Fruit fly (Drosophila melanogaster) whole organism, embryonic: ENCODE measurements around the gene CG32379.

Experiments used
- Ada2b ChIP-seq: fragments of 200-800 bp; sonication (Bioruptor generic); IDR thresholded peaks from 2 replicates; pipeline ENCODE4 v1.3.6; 2022; ENCODE audit warnings: missing biosample characterization, missing genetic modification characterization
- Asciz ChIP-seq: fragments of 200-800 bp; sonication (Bioruptor generic); optimal IDR thresholded peaks from 2 replicates; lab custom pipeline; 2017; ENCODE audit warnings: missing biosample characterization, mild to moderate bottlenecking, missing genetic modification characterization, missing genetic modification reagents
- B-H2 ChIP-seq: fragments of 200-800 bp; sonication (Bioruptor generic); optimal IDR thresholded peaks from 2 replicates; lab custom pipeline; 2018; ENCODE audit warnings: missing biosample characterization, mild to moderate bottlenecking, missing genetic modification characterization
- Bteb2 ChIP-seq: fragments of 200-800 bp; sonication (Bioruptor generic); optimal IDR thresholded peaks from 2 replicates; lab custom pipeline; 2016; ENCODE audit warnings: missing biosample characterization, missing genetic modification characterization
- CG1024 ChIP-seq: fragments of 200-800 bp; sonication (Bioruptor generic); IDR thresholded peaks from 2 replicates; pipeline ENCODE4 v1.3.6; 2022; ENCODE audit warnings: missing biosample characterization, missing genetic modification characterization
- CG10979 ChIP-seq: fragments of 200-800 bp; sonication (Bioruptor generic); optimal IDR thresholded peaks from 2 replicates; lab custom pipeline; 2018; ENCODE audit warnings: missing biosample characterization, mild to moderate bottlenecking, missing genetic modification characterization, moderate library complexity
- CG11247 ChIP-seq: fragments of 200-800 bp; sonication (Bioruptor generic); IDR thresholded peaks from 2 replicates; pipeline ENCODE4 v1.3.6; 2022; ENCODE audit warnings: missing biosample characterization, missing genetic modification characterization
- CG12236 ChIP-seq: fragments of 200-800 bp; sonication (Bioruptor generic); optimal IDR thresholded peaks from 2 replicates; lab custom pipeline; 2016; ENCODE audit warnings: missing biosample characterization, missing genetic modification characterization
- CG18262 ChIP-seq: fragments of 200-800 bp; optimal IDR thresholded peaks from 3 replicates; lab custom pipeline; 2019; ENCODE audit warnings: missing biosample characterization, mild to moderate bottlenecking, missing genetic modification characterization, moderate library complexity
- CG2120 ChIP-seq: fragments of 200-800 bp; sonication (Bioruptor generic); optimal IDR thresholded peaks from 3 replicates; lab custom pipeline; 2016; ENCODE audit warnings: missing biosample characterization, missing genetic modification characterization
- CG2199 ChIP-seq: fragments of 200-800 bp; sonication (Bioruptor generic); IDR thresholded peaks from 3 replicates; pipeline ENCODE4 v1.3.6; 2022; ENCODE audit warnings: missing biosample characterization, missing genetic modification characterization
- CG2678 ChIP-seq: fragments of 200-800 bp; sonication (Bioruptor generic); optimal IDR thresholded peaks from 3 replicates; lab custom pipeline; 2019; ENCODE audit warnings: missing biosample characterization, mild to moderate bottlenecking, missing genetic modification characterization, moderate library complexity
- CG42726 ChIP-seq: fragments of 200-800 bp; sonication (Bioruptor generic); IDR thresholded peaks from 2 replicates; pipeline ENCODE4 v1.3.6; 2022; ENCODE audit warnings: missing biosample characterization, missing genetic modification characterization; ENCODE audit not compliant: partially characterized antibody
- CG4282 ChIP-seq: fragments of 200-800 bp; sonication (Bioruptor generic); optimal IDR thresholded peaks from 2 replicates; lab custom pipeline; 2016; ENCODE audit warnings: missing biosample characterization, missing genetic modification characterization
- CG4404 ChIP-seq: fragments of 200-800 bp; sonication (Bioruptor generic); IDR thresholded peaks from 2 replicates; pipeline ENCODE4 v1.3.6; 2022; ENCODE audit warnings: missing biosample characterization, missing genetic modification characterization
- CG4854 ChIP-seq: fragments of 200-800 bp; sonication (Bioruptor generic); optimal IDR thresholded peaks from 2 replicates; lab custom pipeline; 2016; ENCODE audit warnings: missing biosample characterization, missing genetic modification characterization, inconsistent platforms
- CG6254 ChIP-seq: fragments of 200-800 bp; sonication (Bioruptor generic); optimal IDR thresholded peaks from 3 replicates; lab custom pipeline; 2017; ENCODE audit warnings: mild to moderate bottlenecking, missing biosample characterization, missing genetic modification reagents, missing genetic modification characterization
- CG6683 ChIP-seq: fragments of 200-800 bp; sonication (Bioruptor generic); optimal IDR thresholded peaks from 2 replicates; lab custom pipeline; 2017; ENCODE audit warnings: missing biosample characterization, mild to moderate bottlenecking, missing genetic modification characterization, missing genetic modification reagents
- CG7271 ChIP-seq: fragments of 200-800 bp; sonication (Bioruptor generic); optimal IDR thresholded peaks from 2 replicates; lab custom pipeline; 2018; ENCODE audit warnings: missing biosample characterization, mild to moderate bottlenecking, missing genetic modification characterization, moderate library complexity
- CG7839 ChIP-seq: fragments of 200-800 bp; sonication (Bioruptor generic); optimal IDR thresholded peaks from 3 replicates; lab custom pipeline; 2018; ENCODE audit warnings: missing biosample characterization, mild to moderate bottlenecking, missing genetic modification characterization, moderate library complexity
- CG7987 ChIP-seq: fragments of 200-800 bp; sonication (Bioruptor generic); optimal IDR thresholded peaks from 2 replicates; lab custom pipeline; 2018; ENCODE audit warnings: missing biosample characterization, mild to moderate bottlenecking, missing genetic modification characterization, moderate library complexity
- CG8089 ChIP-seq: fragments of 200-800 bp; sonication (Bioruptor generic); optimal IDR thresholded peaks from 3 replicates; lab custom pipeline; 2016; ENCODE audit warnings: missing biosample characterization, missing genetic modification characterization
- CG8281 ChIP-seq: fragments of 200-800 bp; sonication (Bioruptor generic); optimal IDR thresholded peaks from 2 replicates; lab custom pipeline; 2018; ENCODE audit warnings: missing biosample characterization, mild to moderate bottlenecking, missing genetic modification characterization, moderate library complexity
- CG9609 ChIP-seq: fragments of 200-800 bp; sonication (Bioruptor generic); optimal IDR thresholded peaks from 3 replicates; lab custom pipeline; 2016; ENCODE audit warnings: missing biosample characterization, missing genetic modification characterization
- Deaf1 ChIP-seq: fragments of 200-800 bp; optimal IDR thresholded peaks from 3 replicates; lab custom pipeline; 2019; ENCODE audit warnings: missing biosample characterization, mild to moderate bottlenecking, missing genetic modification characterization, moderate library complexity
- Doc3 ChIP-seq: fragments of 200-800 bp; sonication (Bioruptor generic); IDR thresholded peaks from 3 replicates; pipeline ENCODE4 v1.3.6; 2022; ENCODE audit warnings: missing biosample characterization, missing genetic modification characterization; ENCODE audit not compliant: partially characterized antibody
- Dp ChIP-seq: fragments of 200-800 bp; sonication (Bioruptor generic); optimal IDR thresholded peaks from 2 replicates; lab custom pipeline; 2018; ENCODE audit warnings: missing biosample characterization, mild to moderate bottlenecking, missing genetic modification characterization, moderate library complexity
- Elba2 ChIP-seq: fragments of 200-800 bp; sonication (Bioruptor generic); optimal IDR thresholded peaks from 3 replicates; lab custom pipeline; 2016; ENCODE audit warnings: missing biosample characterization, missing genetic modification characterization
- Gug ChIP-seq: fragments of 200-800 bp; sonication (Bioruptor generic); IDR thresholded peaks from 4 replicates; pipeline ENCODE4 v1.3.6; 2022; ENCODE audit warnings: missing biosample characterization, missing genetic modification characterization
- HLH54F ChIP-seq: fragments of 200-800 bp; sonication (Bioruptor generic); optimal IDR thresholded peaks from 3 replicates; lab custom pipeline; 2016; ENCODE audit warnings: missing biosample characterization, missing genetic modification characterization
- Hand ChIP-seq: fragments of 200-800 bp; sonication (Bioruptor generic); optimal IDR thresholded peaks from 2 replicates; lab custom pipeline; 2017; ENCODE audit warnings: mild to moderate bottlenecking, missing biosample characterization, missing genetic modification reagents, missing genetic modification characterization
- Mes4 ChIP-seq: fragments of 200-800 bp; sonication (Bioruptor generic); optimal IDR thresholded peaks from 2 replicates; lab custom pipeline; 2016; ENCODE audit warnings: missing biosample characterization, missing genetic modification characterization
- Myb ChIP-seq: fragments of 200-800 bp; sonication (Bioruptor generic); optimal IDR thresholded peaks from 2 replicates; lab custom pipeline; 2016; ENCODE audit warnings: missing biosample characterization, missing genetic modification characterization
- Oli ChIP-seq: fragments of 200-800 bp; sonication (Bioruptor generic); optimal IDR thresholded peaks from 2 replicates; lab custom pipeline; 2018; ENCODE audit warnings: missing biosample characterization, mild to moderate bottlenecking, missing genetic modification characterization, moderate library complexity
- Ptx1 ChIP-seq: fragments of 200-800 bp; sonication (Bioruptor generic); IDR thresholded peaks from 2 replicates; pipeline ENCODE4 v1.3.6; 2022; ENCODE audit warnings: missing biosample characterization, missing genetic modification characterization
- Sox100B ChIP-seq: fragments of 200-800 bp; sonication (Bioruptor generic); optimal IDR thresholded peaks from 3 replicates; lab custom pipeline; 2018; ENCODE audit warnings: missing biosample characterization, mild to moderate bottlenecking, missing genetic modification characterization
- Taf1 ChIP-seq: fragments of 200-800 bp; sonication (Bioruptor generic); IDR thresholded peaks from 2 replicates; pipeline ENCODE4 v1.3.6; 2022; ENCODE audit warnings: missing biosample characterization, missing genetic modification characterization
- Vsx1 ChIP-seq: fragments of 200-800 bp; sonication (Bioruptor generic); optimal IDR thresholded peaks from 2 replicates; lab custom pipeline; 2017; ENCODE audit warnings: missing biosample characterization, mild to moderate bottlenecking, missing genetic modification characterization, missing genetic modification reagents
- amos ChIP-seq: fragments of 200-800 bp; sonication (Bioruptor generic); IDR thresholded peaks from 2 replicates; pipeline ENCODE4 v1.3.6; 2022; ENCODE audit warnings: missing biosample characterization, missing genetic modification characterization; ENCODE audit not compliant: partially characterized antibody
- ash1 ChIP-seq: fragments of 200-800 bp; sonication (Bioruptor generic); optimal IDR thresholded peaks from 2 replicates; lab custom pipeline; 2018; ENCODE audit warnings: missing biosample characterization, mild to moderate bottlenecking, missing genetic modification characterization
- br ChIP-seq: fragments of >200 bp; optimal IDR thresholded peaks from 2 replicates; lab custom pipeline; 2017
- btn ChIP-seq: fragments of 200-800 bp; sonication (Bioruptor generic); optimal IDR thresholded peaks from 2 replicates; lab custom pipeline; 2016; ENCODE audit warnings: missing biosample characterization, missing genetic modification characterization
- gce ChIP-seq: fragments of 200-800 bp; sonication (Bioruptor generic); IDR thresholded peaks from 3 replicates; pipeline ENCODE4 v1.3.6; 2022; ENCODE audit warnings: missing biosample characterization, missing genetic modification characterization
- nau ChIP-seq: fragments of 200-800 bp; sonication (Bioruptor generic); optimal IDR thresholded peaks from 3 replicates; lab custom pipeline; 2017; ENCODE audit warnings: missing biosample characterization, mild to moderate bottlenecking, missing genetic modification characterization, missing genetic modification reagents
- nmo ChIP-seq: fragments of 200-800 bp; sonication (Bioruptor generic); optimal IDR thresholded peaks from 2 replicates; lab custom pipeline; 2018; ENCODE audit warnings: missing biosample characterization, mild to moderate bottlenecking, missing genetic modification characterization, moderate library complexity
- pum ChIP-seq: fragments of 200-800 bp; sonication (Bioruptor generic); optimal IDR thresholded peaks from 2 replicates; lab custom pipeline; 2016; ENCODE audit warnings: missing biosample characterization, missing genetic modification characterization
- row ChIP-seq: fragments of 200-800 bp; sonication (Bioruptor generic); IDR thresholded peaks from 3 replicates; pipeline ENCODE4 v1.3.6; 2022; ENCODE audit warnings: missing biosample characterization, missing genetic modification characterization
- tgo ChIP-seq: fragments of 200-800 bp; sonication (Bioruptor generic); IDR thresholded peaks from 3 replicates; pipeline ENCODE4 v1.3.6; 2022; ENCODE audit warnings: missing biosample characterization, missing genetic modification characterization
- unpg ChIP-seq: fragments of 200-800 bp; sonication (Bioruptor generic); optimal IDR thresholded peaks from 3 replicates; lab custom pipeline; 2018; ENCODE audit warnings: missing biosample characterization, mild to moderate bottlenecking, missing genetic modification characterization, moderate library complexity
- wdn ChIP-seq: fragments of 200-800 bp; sonication (Bioruptor generic); IDR thresholded peaks from 2 replicates; pipeline ENCODE4 v1.3.6; 2022; ENCODE audit warnings: missing biosample characterization, missing genetic modification characterization
- wor ChIP-seq: fragments of 200-800 bp; sonication (Bioruptor generic); IDR thresholded peaks from 2 replicates; pipeline ENCODE4 v1.3.6; 2022; ENCODE audit warnings: missing biosample characterization, missing genetic modification characterization

CG32379 gene

DNA sequence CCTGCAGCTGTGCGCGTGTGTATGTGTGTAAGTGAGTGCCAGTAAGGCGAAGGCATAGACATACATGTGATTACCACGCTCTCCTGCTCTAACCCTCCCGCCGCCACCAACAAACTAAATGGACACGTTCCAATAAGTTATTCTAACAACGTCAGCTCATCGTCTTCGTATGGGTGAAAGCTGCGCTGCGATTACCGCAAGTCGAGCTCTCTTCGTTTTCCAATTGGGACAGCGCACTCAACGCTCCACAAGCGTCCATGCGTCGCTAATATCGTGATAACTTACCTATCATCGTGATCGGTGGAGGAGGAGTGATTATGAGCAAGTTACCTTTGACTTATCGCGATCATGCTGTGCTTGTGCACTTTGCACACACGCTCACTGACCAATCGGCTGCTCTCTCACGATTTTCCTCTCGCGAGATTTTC is 35.0 kb upstream of the CG32379 start (continued):
- TF ChIP-seq CG8089 = no peak
- TF ChIP-seq br (lab: Kevin White, UChicago) = no peak
- no peak for TF ChIP-seq CG42726
- TF ChIP-seq HLH54F (GFP tag; lab: Kevin White, UChicago) = no peak
- no peak for TF ChIP-seq CG4404 (GFP tag; lab: Robert Waterston, UW)
- no peak for TF ChIP-seq Bteb2 (GFP tag; lab: Kevin White, UChicago)
- no peak for TF ChIP-seq CG7839 (tag; lab: Kevin White, UChicago)
- no peak for TF ChIP-seq CG7271 (tag; lab: Kevin White, UChicago)
- no peak for TF ChIP-seq CG2120 (GFP tag; lab: Kevin White, UChicago)
- TF ChIP-seq Taf1 (GFP tag; lab: Robert Waterston, UW) = no peak
- peak; percentile 41 for TF ChIP-seq Deaf1 (tag; lab: Kevin White, UChicago)
- TF ChIP-seq CG12236 (GFP tag; lab: Kevin White, UChicago) = no peak
- no peak for TF ChIP-seq Dp (GFP tag; lab: Kevin White, UChicago)
- no peak for TF ChIP-seq Ada2b (GFP tag; lab: Robert Waterston, UW)
- TF ChIP-seq row (GFP tag; lab: Robert Waterston, UW) = peak; percentile 46; the same call in 2 of the 3 replicates
- peak; percentile 46 for TF ChIP-seq CG2678
- TF ChIP-seq amos (GFP tag; lab: Robert Waterston, UW) = no peak
- TF ChIP-seq CG2199 (GFP tag; lab: Robert Waterston, UW) = peak; percentile 83
- TF ChIP-seq gce (GFP tag; lab: Robert Waterston, UW) = peak; percentile 47; the same call in 1 of the 3 replicates
- TF ChIP-seq CG7987 (GFP tag; lab: Kevin White, UChicago) = peak; percentile 4
- TF ChIP-seq CG9609 = no peak
- no peak for TF ChIP-seq CG11247 (GFP tag; lab: Robert Waterston, UW)
- no peak for TF ChIP-seq pum
- TF ChIP-seq Hand (GFP tag; lab: Kevin White, UChicago) = no peak
- TF ChIP-seq Doc3 (GFP tag; lab: Robert Waterston, UW) = no peak
- TF ChIP-seq unpg (GFP tag; lab: Kevin White, UChicago) = peak; percentile 9
- no peak for TF ChIP-seq Gug (GFP tag; lab: Robert Waterston, UW)
- no peak for TF ChIP-seq Vsx1 (GFP tag; lab: Kevin White, UChicago)
- no peak for TF ChIP-seq Sox100B (GFP tag; lab: Kevin White, UChicago)
- TF ChIP-seq CG10979 (tag; lab: Kevin White, UChicago) = peak; percentile 0
- TF ChIP-seq tgo = no peak
- no peak for TF ChIP-seq CG6683 (GFP tag; lab: Kevin White, UChicago)
- no peak for TF ChIP-seq nmo (GFP tag; lab: Kevin White, UChicago)
- TF ChIP-seq CG4282 = no peak
- 0 out of 2 replicates have a peak, but pooled peaks have one; percentile 20 for TF ChIP-seq Ptx1 (GFP tag; lab: Robert Waterston, UW)
- TF ChIP-seq CG8281 (tag; lab: Kevin White, UChicago) = no peak
- TF ChIP-seq Oli (tag; lab: Kevin White, UChicago) = no peak
- no peak for TF ChIP-seq wdn
- no peak for TF ChIP-seq nau (GFP tag; lab: Kevin White, UChicago)
- no peak for TF ChIP-seq Myb (GFP tag; lab: Kevin White, UChicago)
- TF ChIP-seq B-H2 (GFP tag; lab: Kevin White, UChicago) = no peak
- peak; percentile 46; the same call in 1 of the 2 replicates for TF ChIP-seq CG1024 (GFP tag; lab: Robert Waterston, UW)
- TF ChIP-seq Elba2 (GFP tag; lab: Kevin White, UChicago) = peak; percentile 88
- TF ChIP-seq wor (GFP tag; lab: Robert Waterston, UW) = no peak
- TF ChIP-seq btn = no peak
- no peak for TF ChIP-seq Mes4 (GFP tag; lab: Kevin White, UChicago)
- TF ChIP-seq CG6254 (GFP tag; lab: Kevin White, UChicago) = no peak
- no peak for TF ChIP-seq ash1
- TF ChIP-seq Asciz (GFP tag; lab: Kevin White, UChicago) = peak; percentile 59
- no peak for TF ChIP-seq CG4854 (GFP tag; lab: Kevin White, UChicago)
- TF ChIP-seq CG18262 (tag; lab: Kevin White, UChicago) = peak; percentile 2
